Fruit fly (Drosophila melanogaster) whole organism, embryonic: ENCODE results near the gene clumsy.

Experiments
- CG13894 ChIP-seq: fragments of 200-800 bp; sonication (Bioruptor generic); optimal IDR thresholded peaks from 3 replicates; lab custom pipeline; 2018; ENCODE audit warnings: missing biosample characterization, mild to moderate bottlenecking, missing genetic modification characterization, moderate library complexity
- CG15011 ChIP-seq: fragments of 200-800 bp; sonication (Bioruptor generic); optimal IDR thresholded peaks from 3 replicates; lab custom pipeline; 2018; ENCODE audit warnings: missing biosample characterization, mild to moderate bottlenecking, missing genetic modification characterization
- CG15073 ChIP-seq: fragments of 200-800 bp; sonication (Bioruptor generic); optimal IDR thresholded peaks from 2 replicates; lab custom pipeline; 2016; ENCODE audit warnings: missing biosample characterization, missing genetic modification characterization
- CG1529 ChIP-seq: fragments of 200-800 bp; sonication (Bioruptor generic); optimal IDR thresholded peaks from 3 replicates; lab custom pipeline; 2018; ENCODE audit warnings: missing biosample characterization, missing genetic modification characterization
- CG15696 ChIP-seq: fragments of 200-800 bp; sonication (Bioruptor generic); optimal IDR thresholded peaks from 2 replicates; lab custom pipeline; 2019; ENCODE audit warnings: missing biosample characterization, mild to moderate bottlenecking, missing genetic modification characterization, moderate library complexity
- CG17612 ChIP-seq: fragments of 200-800 bp; sonication (Bioruptor generic); IDR thresholded peaks from 2 replicates; pipeline ENCODE4 v1.3.6; 2022; ENCODE audit warnings: missing biosample characterization, missing genetic modification characterization
- CG17802 ChIP-seq: fragments of 200-800 bp; sonication (Bioruptor generic); optimal IDR thresholded peaks from 2 replicates; lab custom pipeline; 2018; ENCODE audit warnings: missing biosample characterization, mild to moderate bottlenecking, missing genetic modification characterization, moderate library complexity
- CG1792 ChIP-seq: fragments of 200-800 bp; sonication (Bioruptor generic); optimal IDR thresholded peaks from 2 replicates; lab custom pipeline; 2016; ENCODE audit warnings: missing biosample characterization, missing genetic modification characterization
- CG18476 ChIP-seq: fragments of 200-800 bp; sonication (Bioruptor generic); optimal IDR thresholded peaks from 2 replicates; lab custom pipeline; 2016; ENCODE audit warnings: missing biosample characterization, mild to moderate bottlenecking, missing genetic modification characterization
- CG18599 ChIP-seq: fragments of 200-800 bp; sonication (Bioruptor generic); optimal IDR thresholded peaks from 3 replicates; lab custom pipeline; 2017; ENCODE audit warnings: missing biosample characterization, missing genetic modification characterization, mild to moderate bottlenecking, moderate library complexity, missing genetic modification reagents
- CG2712 ChIP-seq: fragments of 200-800 bp; optimal IDR thresholded peaks from 3 replicates; lab custom pipeline; 2019; ENCODE audit warnings: missing biosample characterization, mild to moderate bottlenecking, missing genetic modification characterization, moderate library complexity
- CG32532 ChIP-seq: fragments of 200-800 bp; sonication (Bioruptor generic); IDR thresholded peaks from 2 replicates; pipeline ENCODE4 v1.3.6; 2022; ENCODE audit warnings: missing biosample characterization, missing genetic modification characterization
- CG33213 ChIP-seq: fragments of 200-800 bp; sonication (Bioruptor generic); optimal IDR thresholded peaks from 3 replicates; lab custom pipeline; 2016; ENCODE audit warnings: missing biosample characterization, missing genetic modification characterization
- CG33557 ChIP-seq: fragments of 200-800 bp; sonication (Bioruptor generic); optimal IDR thresholded peaks from 2 replicates; lab custom pipeline; 2019; ENCODE audit warnings: missing biosample characterization, mild to moderate bottlenecking, missing genetic modification characterization, moderate library complexity
- CG3995 ChIP-seq: fragments of 200-800 bp; sonication (Bioruptor generic); optimal IDR thresholded peaks from 3 replicates; lab custom pipeline; 2016; ENCODE audit warnings: missing biosample characterization, missing genetic modification characterization
- CG43689 ChIP-seq: fragments of 200-800 bp; sonication (Bioruptor generic); IDR thresholded peaks from 2 replicates; pipeline ENCODE4 v1.3.6; 2022; ENCODE audit warnings: missing biosample characterization, missing genetic modification characterization
- CG6765 ChIP-seq: fragments of 200-800 bp; sonication (Bioruptor generic); optimal IDR thresholded peaks from 3 replicates; lab custom pipeline; 2017; ENCODE audit warnings: missing biosample characterization, mild to moderate bottlenecking, missing genetic modification characterization
- CG6813 ChIP-seq: fragments of 200-800 bp; sonication (Bioruptor generic); optimal IDR thresholded peaks from 2 replicates; lab custom pipeline; 2017; ENCODE audit warnings: missing biosample characterization, missing genetic modification characterization, mild to moderate bottlenecking, moderate library complexity, missing genetic modification reagents
- CG7556 ChIP-seq: fragments of 200-800 bp; sonication (Bioruptor generic); optimal IDR thresholded peaks from 2 replicates; lab custom pipeline; 2017; ENCODE audit warnings: missing biosample characterization, mild to moderate bottlenecking, missing genetic modification characterization
- CG9727 ChIP-seq: fragments of 200-800 bp; sonication (Bioruptor generic); optimal IDR thresholded peaks from 3 replicates; lab custom pipeline; 2017; ENCODE audit warnings: missing biosample characterization, mild to moderate bottlenecking, missing genetic modification characterization
- CkIIα-i1 ChIP-seq: fragments of 200-800 bp; sonication (Bioruptor generic); IDR thresholded peaks from 2 replicates; pipeline ENCODE4 v1.3.6; 2022; ENCODE audit warnings: missing biosample characterization, missing genetic modification characterization
- CrebB ChIP-seq: fragments of 200-800 bp; sonication (Bioruptor generic); optimal IDR thresholded peaks from 3 replicates; lab custom pipeline; 2018; ENCODE audit warnings: missing biosample characterization, mild to moderate bottlenecking, missing genetic modification characterization
- Deaf1 ChIP-seq: fragments of 200-800 bp; optimal IDR thresholded peaks from 3 replicates; lab custom pipeline; 2019; ENCODE audit warnings: missing biosample characterization, mild to moderate bottlenecking, missing genetic modification characterization, moderate library complexity
- Elba2 ChIP-seq: fragments of 200-800 bp; sonication (Bioruptor generic); optimal IDR thresholded peaks from 3 replicates; lab custom pipeline; 2016; ENCODE audit warnings: missing biosample characterization, missing genetic modification characterization
- Fer1 ChIP-seq: fragments of 200-800 bp; sonication (Bioruptor generic); optimal IDR thresholded peaks from 2 replicates; lab custom pipeline; 2017; ENCODE audit warnings: missing biosample characterization, mild to moderate bottlenecking, missing genetic modification characterization
- HLH3B ChIP-seq: fragments of 200-800 bp; sonication (Bioruptor generic); IDR thresholded peaks from 2 replicates; pipeline ENCODE4 v1.3.6; 2022; ENCODE audit warnings: missing biosample characterization, missing genetic modification characterization
- Mes4 ChIP-seq: fragments of 200-800 bp; sonication (Bioruptor generic); optimal IDR thresholded peaks from 2 replicates; lab custom pipeline; 2016; ENCODE audit warnings: missing biosample characterization, missing genetic modification characterization
- NC2β ChIP-seq: fragments of 200-800 bp; sonication (Bioruptor generic); optimal IDR thresholded peaks from 2 replicates; lab custom pipeline; 2016; ENCODE audit warnings: missing biosample characterization, missing genetic modification characterization
- NK7.1 ChIP-seq: fragments of 200-800 bp; sonication (Bioruptor generic); optimal IDR thresholded peaks from 3 replicates; lab custom pipeline; 2016; ENCODE audit warnings: missing biosample characterization, missing genetic modification characterization
- Nf-YC ChIP-seq: fragments of 200-800 bp; optimal IDR thresholded peaks from 3 replicates; lab custom pipeline; 2019; ENCODE audit warnings: missing biosample characterization, mild to moderate bottlenecking, missing genetic modification characterization, moderate library complexity
- PHDP ChIP-seq: fragments of 200-800 bp; sonication (Bioruptor generic); optimal IDR thresholded peaks from 3 replicates; lab custom pipeline; 2018; ENCODE audit warnings: missing biosample characterization, mild to moderate bottlenecking, missing genetic modification characterization, moderate library complexity
- Rfx ChIP-seq: fragments of 200-800 bp; sonication (Bioruptor generic); IDR thresholded peaks from 2 replicates; pipeline ENCODE4 v1.3.6; 2022; ENCODE audit warnings: missing biosample characterization, missing genetic modification characterization
- Sin3A ChIP-seq: fragments of >200 bp; optimal IDR thresholded peaks from 2 replicates; lab custom pipeline; 2018
- ara ChIP-seq: fragments of 200-800 bp; sonication (Bioruptor generic); IDR thresholded peaks from 2 replicates; pipeline ENCODE4 v1.3.6; 2022; ENCODE audit warnings: missing biosample characterization, missing genetic modification characterization
- chif ChIP-seq, 2 experiments: fragments of 200-800 bp; sonication (Bioruptor generic); optimal IDR thresholded peaks; 3 replicates each; lab custom pipeline; 2016; ENCODE audit warnings: missing biosample characterization in 2 of 2, missing genetic modification characterization in 2 of 2
- corto ChIP-seq: fragments of 200-800 bp; sonication (Bioruptor generic); optimal IDR thresholded peaks from 2 replicates; lab custom pipeline; 2016; ENCODE audit warnings: missing biosample characterization, mild to moderate bottlenecking, missing genetic modification characterization, moderate library complexity
- dan ChIP-seq: fragments of 200-800 bp; sonication (Bioruptor generic); IDR thresholded peaks from 2 replicates; pipeline ENCODE4 v1.3.6; 2022; ENCODE audit warnings: missing biosample characterization, missing genetic modification characterization
- dmrt11E ChIP-seq: fragments of 200-800 bp; sonication (Bioruptor generic); optimal IDR thresholded peaks from 3 replicates; lab custom pipeline; 2018; ENCODE audit warnings: missing biosample characterization, mild to moderate bottlenecking, missing genetic modification characterization, moderate library complexity
- dmrt99B ChIP-seq: fragments of 200-800 bp; sonication (Bioruptor generic); optimal IDR thresholded peaks from 2 replicates; lab custom pipeline; 2018; ENCODE audit warnings: missing biosample characterization, mild to moderate bottlenecking, missing genetic modification characterization, moderate library complexity
- dysf ChIP-seq: fragments of 200-800 bp; sonication (Bioruptor generic); IDR thresholded peaks from 3 replicates; pipeline ENCODE4 v1.3.6; 2022; ENCODE audit warnings: missing biosample characterization, missing genetic modification characterization
- ewg ChIP-seq: fragments of 200-800 bp; sonication (Bioruptor generic); optimal IDR thresholded peaks from 3 replicates; lab custom pipeline; 2017; ENCODE audit warnings: mild to moderate bottlenecking, missing biosample characterization, missing genetic modification reagents, missing genetic modification characterization
- gce ChIP-seq: fragments of 200-800 bp; sonication (Bioruptor generic); IDR thresholded peaks from 3 replicates; pipeline ENCODE4 v1.3.6; 2022; ENCODE audit warnings: missing biosample characterization, missing genetic modification characterization
- gro ChIP-seq: fragments of 200-800 bp; sonication (Bioruptor generic); optimal IDR thresholded peaks from 2 replicates; lab custom pipeline; 2016; ENCODE audit warnings: missing biosample characterization, missing genetic modification characterization
- gsb-n ChIP-seq: fragments of 200-800 bp; sonication (Bioruptor generic); optimal IDR thresholded peaks from 3 replicates; lab custom pipeline; 2018; ENCODE audit warnings: missing biosample characterization, mild to moderate bottlenecking, missing genetic modification characterization
- luna ChIP-seq: fragments of 200-800 bp; sonication (Bioruptor generic); optimal IDR thresholded peaks from 2 replicates; lab custom pipeline; 2016; ENCODE audit warnings: missing biosample characterization, missing genetic modification characterization
- peb ChIP-seq: fragments of 200-800 bp; sonication (Bioruptor generic); IDR thresholded peaks from 2 replicates; pipeline ENCODE4 v1.3.6; 2022; ENCODE audit warnings: missing biosample characterization, missing genetic modification characterization
- pho ChIP-seq: fragments of 200-800 bp; sonication (Bioruptor generic); optimal IDR thresholded peaks from 2 replicates; lab custom pipeline; 2016; ENCODE audit warnings: missing biosample characterization, missing genetic modification characterization
- pita ChIP-seq: fragments of 200-800 bp; sonication (Bioruptor generic); optimal IDR thresholded peaks from 2 replicates; lab custom pipeline; 2017; ENCODE audit warnings: missing biosample characterization, mild to moderate bottlenecking, missing genetic modification characterization
- psq ChIP-seq: fragments of 200-800 bp; sonication (Bioruptor generic); optimal IDR thresholded peaks from 2 replicates; lab custom pipeline; 2017; ENCODE audit warnings: missing biosample characterization, missing genetic modification characterization
- sug ChIP-seq: fragments of 200-800 bp; optimal IDR thresholded peaks from 2 replicates; lab custom pipeline; 2019; ENCODE audit warnings: missing biosample characterization, mild to moderate bottlenecking, missing genetic modification characterization, moderate library complexity
- tll ChIP-seq, 2 experiments: fragments of 200-800 bp in 1 of 2; fragments of >200 bp in 1 of 2; sonication (Bioruptor generic) in 1 of 2; optimal IDR thresholded peaks; 2 replicates each; lab custom pipeline; 2017 to 2019; ENCODE audit warnings: missing biosample characterization in 2 of 2, missing genetic modification characterization in 2 of 2, mild to moderate bottlenecking in 1 of 2, moderate library complexity in 1 of 2
- zfh1 ChIP-seq: fragments of 200-800 bp; sonication (Bioruptor generic); IDR thresholded peaks from 3 replicates; pipeline ENCODE4 v1.3.6; 2022; ENCODE audit warnings: missing biosample characterization, missing genetic modification characterization

clumsy gene

DNA sequence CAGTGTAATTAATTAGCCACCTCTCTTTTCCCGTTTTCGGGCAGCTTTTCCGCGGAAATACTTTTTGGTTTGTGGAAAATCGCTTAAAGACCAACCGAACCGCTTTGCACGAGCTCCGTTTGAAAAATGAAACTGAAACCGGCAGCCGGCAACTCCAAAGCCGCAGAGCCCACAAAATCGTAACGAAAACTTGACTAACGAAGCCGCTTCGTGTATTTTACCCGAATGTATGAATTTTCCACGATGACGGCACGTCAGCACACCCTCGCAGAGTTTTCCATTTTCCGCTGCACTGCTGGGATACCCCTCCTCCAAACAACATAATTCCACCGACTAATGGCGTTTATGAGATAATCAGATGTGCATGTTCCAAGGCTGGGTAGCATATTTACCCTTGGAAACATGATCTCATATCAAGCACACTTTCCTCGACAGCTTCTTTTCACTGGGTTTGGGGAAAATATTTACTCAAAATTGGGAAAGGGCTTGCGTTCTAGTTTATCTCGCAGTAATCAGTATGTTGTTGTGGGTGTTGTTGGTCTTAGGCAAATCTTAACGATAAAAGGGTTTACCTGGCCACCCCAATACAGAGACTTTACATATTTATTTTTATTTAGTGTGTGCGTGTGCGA, 7.5 kb upstream of the clumsy start, which contains the start of gene Ret:
Gene Ret (minus strand): TSS at position 130 of the 632 bp plus-strand sequence.
- TF ChIP-seq sug (no peak), dmrt11E (tag; lab: Kevin White, UChicago) (peak; percentile 1), NK7.1 (GFP tag; lab: Kevin White, UChicago) (no peak), CG15696 (tag; lab: Kevin White, UChicago) (peak; percentile 35), dysf (GFP tag; lab: Robert Waterston, UW) (no peak), CG18476 (GFP tag; lab: Kevin White, UChicago) (no peak), pita (GFP tag; lab: Kevin White, UChicago) (no peak), chif (GFP tag; optimal IDR thresholded peaks at IDR 0.05; lab: Kevin White, UChicago) (no peak), CG17802 (no peak), CG2712 (tag; lab: Kevin White, UChicago) (no peak), CG9727 (no peak), zfh1 (GFP tag; lab: Robert Waterston, UW) (no peak), ewg (no peak), CrebB (tag; lab: Kevin White, UChicago) (no peak), PHDP (tag; lab: Kevin White, UChicago) (no peak), CG1792 (GFP tag; lab: Kevin White, UChicago) (no peak), CG7556 (no peak), Mes4 (GFP tag; lab: Kevin White, UChicago) (no peak), gce (GFP tag; lab: Robert Waterston, UW) (no peak), Sin3A (lab: Kevin White, UChicago) (no peak), pho (no peak), CG18599 (peak; percentile 16), CG3995 (GFP tag; lab: Kevin White, UChicago) (no peak), CG15011 (GFP tag; lab: Kevin White, UChicago) (no peak), peb (GFP tag; lab: Robert Waterston, UW) (no peak), ara (GFP tag; lab: Robert Waterston, UW) (no peak), Deaf1 (tag; lab: Kevin White, UChicago) (peak; percentile 94), CG33557 (GFP tag; lab: Kevin White, UChicago) (no peak), gsb-n (no peak), tll (GFP tag; optimal IDR thresholded peaks at IDR 0.05; lab: Kevin White, UChicago) (no peak), corto (GFP tag; lab: Kevin White, UChicago) (no peak), CG1529 (GFP tag; lab: Kevin White, UChicago) (peak; percentile 11), CG43689 (no peak), Fer1 (GFP tag; lab: Kevin White, UChicago) (no peak), dmrt99B (no peak), Elba2 (GFP tag; lab: Kevin White, UChicago) (no peak), CG15073 (GFP tag; lab: Kevin White, UChicago) (no peak), CkIIα-i1 (GFP tag; lab: Robert Waterston, UW) (no peak), NC2β (GFP tag; lab: Kevin White, UChicago) (no peak), gro (no peak), CG33213 (GFP tag; lab: Kevin White, UChicago) (no peak), luna (GFP tag; lab: Kevin White, UChicago) (no peak), dan (GFP tag; lab: Robert Waterston, UW) (no peak), CG6765 (GFP tag; lab: Kevin White, UChicago) (no peak), CG13894 (tag; lab: Kevin White, UChicago) (peak; percentile 5), HLH3B (GFP tag; lab: Robert Waterston, UW) (no peak), psq (GFP tag; lab: Kevin White, UChicago) (no peak), CG6813 (GFP tag; lab: Kevin White, UChicago) (peak; percentile 14), CG17612 (GFP tag; lab: Robert Waterston, UW) (no peak), Nf-YC (no peak), CG32532 (GFP tag; lab: Robert Waterston, UW) (no peak), Rfx (GFP tag; lab: Robert Waterston, UW) (no peak)
